Fruit fly (Drosophila melanogaster) whole organism, prepupa: ENCODE measurements around the gene Rrp5.

Experiments used
- CG10631 ChIP-seq: fragments of 200-800 bp; sonication (Bioruptor generic); optimal IDR thresholded peaks from 2 replicates; lab custom pipeline; 2016; ENCODE audit warnings: missing biosample characterization, missing genetic modification characterization
- CG10669 ChIP-seq: fragments of 200-800 bp; sonication (Bioruptor generic); optimal IDR thresholded peaks from 3 replicates; lab custom pipeline; 2018; ENCODE audit warnings: missing biosample characterization, mild to moderate bottlenecking, missing genetic modification characterization, moderate library complexity
- CG11294 ChIP-seq: fragments of 200-800 bp; sonication (Bioruptor generic); IDR thresholded peaks from 2 replicates; pipeline ENCODE4 v1.3.6; 2022; ENCODE audit warnings: missing biosample characterization, missing genetic modification characterization
- CG11762 ChIP-seq: fragments of 200-800 bp; sonication (Bioruptor generic); optimal IDR thresholded peaks from 3 replicates; lab custom pipeline; 2016; ENCODE audit warnings: missing biosample characterization, missing genetic modification characterization; ENCODE audit not compliant: insufficient read depth
- CG1621 ChIP-seq: fragments of 200-800 bp; sonication (Bioruptor generic); optimal IDR thresholded peaks from 3 replicates; lab custom pipeline; 2018; ENCODE audit warnings: missing biosample characterization, mild to moderate bottlenecking, missing genetic modification characterization
- CG32006 ChIP-seq: fragments of 200-800 bp; sonication (Bioruptor generic); optimal IDR thresholded peaks from 3 replicates; lab custom pipeline; 2017; ENCODE audit warnings: missing biosample characterization, mild to moderate bottlenecking, missing genetic modification characterization
- CG34406 ChIP-seq: fragments of 200-800 bp; sonication (Bioruptor generic); optimal IDR thresholded peaks from 3 replicates; lab custom pipeline; 2016; ENCODE audit warnings: missing biosample characterization, missing genetic modification characterization
- CG3919 ChIP-seq: fragments of 200-800 bp; sonication (Bioruptor generic); optimal IDR thresholded peaks from 3 replicates; lab custom pipeline; 2016; ENCODE audit warnings: missing biosample characterization, missing genetic modification characterization
- CG4318 ChIP-seq: fragments of 200-800 bp; sonication (Bioruptor generic); optimal IDR thresholded peaks from 3 replicates; lab custom pipeline; 2017; ENCODE audit warnings: missing biosample characterization, mild to moderate bottlenecking, missing genetic modification characterization
- CG6163 ChIP-seq: fragments of 200-800 bp; sonication (Bioruptor generic); IDR thresholded peaks from 3 replicates; pipeline ENCODE4 v1.3.6; 2022; ENCODE audit warnings: missing biosample characterization, missing genetic modification characterization
- CG6276 ChIP-seq: fragments of 200-800 bp; sonication (Bioruptor generic); optimal IDR thresholded peaks from 2 replicates; lab custom pipeline; 2017; ENCODE audit warnings: missing biosample characterization, mild to moderate bottlenecking, missing genetic modification characterization
- CG6808 ChIP-seq: fragments of 200-800 bp; sonication (Bioruptor generic); optimal IDR thresholded peaks from 3 replicates; lab custom pipeline; 2017; ENCODE audit warnings: missing biosample characterization, missing genetic modification characterization, mild to moderate bottlenecking, moderate library complexity, missing genetic modification reagents
- CG6854 ChIP-seq: fragments of 200-800 bp; sonication (Bioruptor generic); optimal IDR thresholded peaks from 2 replicates; lab custom pipeline; 2017; ENCODE audit warnings: missing biosample characterization, mild to moderate bottlenecking, missing genetic modification characterization
- CG7368 ChIP-seq: fragments of 200-800 bp; sonication (Bioruptor generic); optimal IDR thresholded peaks from 3 replicates; lab custom pipeline; 2016; ENCODE audit warnings: missing biosample characterization, missing genetic modification characterization
- CG8319 ChIP-seq: fragments of 200-800 bp; sonication (Bioruptor generic); optimal IDR thresholded peaks from 3 replicates; lab custom pipeline; 2016; ENCODE audit warnings: missing biosample characterization, missing genetic modification characterization
- CG8632 ChIP-seq: fragments of 200-800 bp; sonication (Bioruptor generic); optimal IDR thresholded peaks from 3 replicates; lab custom pipeline; 2016; ENCODE audit warnings: missing biosample characterization, missing genetic modification characterization
- CG9139 ChIP-seq: fragments of 200-800 bp; sonication (Bioruptor generic); optimal IDR thresholded peaks from 3 replicates; lab custom pipeline; 2017; ENCODE audit warnings: missing biosample characterization, mild to moderate bottlenecking, missing genetic modification characterization
- Eip75B ChIP-seq: fragments of 200-800 bp; sonication (Bioruptor generic); optimal IDR thresholded peaks from 3 replicates; lab custom pipeline; 2016; ENCODE audit warnings: missing biosample characterization, missing genetic modification characterization
- Eip93F ChIP-seq: fragments of 200-800 bp; sonication (Bioruptor generic); optimal IDR thresholded peaks from 2 replicates; lab custom pipeline; 2016; ENCODE audit warnings: missing biosample characterization, mild to moderate bottlenecking, missing genetic modification characterization
- Ets96B ChIP-seq: fragments of 200-800 bp; optimal IDR thresholded peaks from 2 replicates; lab custom pipeline; 2019; ENCODE audit warnings: missing biosample characterization, mild to moderate bottlenecking, missing genetic modification characterization, moderate library complexity
- Gug ChIP-seq: fragments of 200-800 bp; sonication (Bioruptor generic); IDR thresholded peaks from 2 replicates; pipeline ENCODE4 v1.3.6; 2022; ENCODE audit warnings: missing biosample characterization, missing genetic modification characterization
- Hr39 ChIP-seq: fragments of 200-800 bp; sonication (Bioruptor generic); optimal IDR thresholded peaks from 2 replicates; lab custom pipeline; 2016; ENCODE audit warnings: missing biosample characterization, missing genetic modification characterization
- Hr4 ChIP-seq: fragments of 200-800 bp; sonication (Bioruptor generic); optimal IDR thresholded peaks from 3 replicates; lab custom pipeline; 2016; ENCODE audit warnings: missing biosample characterization, missing genetic modification characterization
- Met ChIP-seq: fragments of 200-800 bp; sonication (Bioruptor generic); optimal IDR thresholded peaks from 3 replicates; lab custom pipeline; 2016; ENCODE audit warnings: missing biosample characterization, missing genetic modification characterization
- OdsH ChIP-seq: fragments of 200-800 bp; sonication (Bioruptor generic); optimal IDR thresholded peaks from 3 replicates; lab custom pipeline; 2016; ENCODE audit warnings: missing biosample characterization, missing genetic modification characterization
- Sox102F ChIP-seq: fragments of 200-800 bp; sonication (Bioruptor generic); optimal IDR thresholded peaks from 2 replicates; lab custom pipeline; 2016; ENCODE audit warnings: missing biosample characterization, mild to moderate bottlenecking, missing genetic modification characterization
- Sox14 ChIP-seq: fragments of 200-800 bp; sonication (Bioruptor generic); optimal IDR thresholded peaks from 3 replicates; lab custom pipeline; 2016; ENCODE audit warnings: missing biosample characterization, missing genetic modification characterization
- achi ChIP-seq: fragments of 200-800 bp; sonication (Bioruptor generic); optimal IDR thresholded peaks from 3 replicates; lab custom pipeline; 2016; ENCODE audit warnings: missing biosample characterization, missing genetic modification characterization
- dsx ChIP-seq: fragments of 200-800 bp; optimal IDR thresholded peaks from 3 replicates; lab custom pipeline; 2019; ENCODE audit warnings: missing biosample characterization, mild to moderate bottlenecking, missing genetic modification characterization, moderate library complexity; ENCODE audit not compliant: poor library complexity, severe bottlenecking
- eg ChIP-seq: fragments of 200-800 bp; sonication (Bioruptor generic); IDR thresholded peaks from 3 replicates; pipeline ENCODE4 v1.3.6; 2022; ENCODE audit warnings: missing biosample characterization, missing genetic modification characterization
- esn ChIP-seq: fragments of 200-800 bp; sonication (Bioruptor generic); optimal IDR thresholded peaks from 2 replicates; lab custom pipeline; 2016; ENCODE audit warnings: missing biosample characterization, mild to moderate bottlenecking, missing genetic modification characterization, moderate library complexity
- fkh ChIP-seq: fragments of 200-800 bp; sonication (Bioruptor generic); optimal IDR thresholded peaks from 3 replicates; lab custom pipeline; 2017; ENCODE audit warnings: missing biosample characterization, mild to moderate bottlenecking, missing genetic modification characterization, moderate library complexity
- lz ChIP-seq: fragments of 200-800 bp; sonication (Bioruptor generic); optimal IDR thresholded peaks from 3 replicates; lab custom pipeline; 2016; ENCODE audit warnings: missing biosample characterization, missing genetic modification characterization
- salr ChIP-seq, 2 experiments: fragments of 200-800 bp; sonication (Bioruptor generic); optimal IDR thresholded peaks; 3 replicates each; lab custom pipeline; 2016 to 2018; ENCODE audit warnings: missing biosample characterization in 2 of 2, missing genetic modification characterization in 2 of 2, mild to moderate bottlenecking in 1 of 2
- ss ChIP-seq, 2 experiments: fragments of 200-800 bp; sonication (Bioruptor generic); optimal IDR thresholded peaks; 2 replicates in 1 of 2; 3 replicates in 1 of 2; lab custom pipeline; 2017 to 2018; ENCODE audit warnings: mild to moderate bottlenecking in 2 of 2, missing biosample characterization in 2 of 2, missing genetic modification characterization in 2 of 2, moderate library complexity in 1 of 2

Rrp5 gene

dm6 chr3R:24294784-24295555 is 38.1 kb downstream of the Rrp5 start, which contains the start of gene crb (continued):
- TF ChIP-seq CG32006, result peak; percentile 27
- TF ChIP-seq lz (GFP tag; lab: Kevin White, UChicago), result peak; percentile 67
- no peak for TF ChIP-seq CG8319 (GFP tag; lab: Kevin White, UChicago)
- TF ChIP-seq CG4318, result no peak
- TF ChIP-seq Sox14 (GFP tag; lab: Kevin White, UChicago), result peak; percentile 67
- TF ChIP-seq dsx, result peak; percentile 30
- TF ChIP-seq CG3919, result peak; percentile 52
- TF ChIP-seq Ets96B (tag; lab: Kevin White, UChicago), result peak; percentile 16
- peak; percentile 7 for TF ChIP-seq CG11762 (GFP tag; lab: Kevin White, UChicago)
- peak; percentile 40 for TF ChIP-seq CG1621 (tag; lab: Kevin White, UChicago)
- peak; percentile 35 for TF ChIP-seq Hr39 (GFP tag; lab: Kevin White, UChicago)
- peak; percentile 33 for TF ChIP-seq CG34406 (GFP tag; lab: Kevin White, UChicago)
- peak; percentile 50; the same call in 1 of the 3 replicates for TF ChIP-seq eg (GFP tag; lab: Robert Waterston, UW)
- TF ChIP-seq CG10669 (GFP tag; lab: Kevin White, UChicago), result no peak
- peak; percentile 27 for TF ChIP-seq achi (GFP tag; lab: Kevin White, UChicago)
- peak; percentile 55 for TF ChIP-seq Met
- TF ChIP-seq Eip93F (GFP tag; lab: Kevin White, UChicago), result no peak
- peak; percentile 71 for TF ChIP-seq Sox102F (GFP tag; lab: Kevin White, UChicago)
- peak; percentile 50 for TF ChIP-seq Hr4 (GFP tag; lab: Kevin White, UChicago)
- peak; percentile 12 for TF ChIP-seq OdsH (GFP tag; lab: Kevin White, UChicago)
- TF ChIP-seq CG9139 (GFP tag; lab: Kevin White, UChicago), result peak; percentile 38

dm6 chr3R:24294299-24294698 is 38.8 kb downstream of the Rrp5 start, which contains the start of gene CG5715:
Gene CG5715 (minus strand): TSS chr3R:24294399.
- TF ChIP-seq eg (GFP tag; lab: Robert Waterston, UW) (no peak), ss (GFP tag; optimal IDR thresholded peaks at IDR 0.05; lab: Kevin White, UChicago) (no peak), CG7368 (no peak), CG6163 (GFP tag; lab: Robert Waterston, UW) (no peak), CG6276 (GFP tag; lab: Kevin White, UChicago) (no peak), CG11762 (GFP tag; lab: Kevin White, UChicago) (no peak), Eip75B (GFP tag; lab: Kevin White, UChicago) (no peak), Ets96B (tag; lab: Kevin White, UChicago) (no peak), CG11294 (GFP tag; lab: Robert Waterston, UW) (no peak), CG8632 (GFP tag; lab: Kevin White, UChicago) (no peak), dsx (no peak), esn (GFP tag; lab: Kevin White, UChicago) (no peak), CG6808 (no peak), Gug (no peak), CG4318 (no peak)
- TF ChIP-seq, all 60 proteins: peak for 0

dm6 chr3R:24293171-24293570 is 39.9 kb downstream of the Rrp5 start:
- TF ChIP-seq fkh (peak; percentile 50), CG6854 (no peak), salr (GFP tag; optimal IDR thresholded peaks at IDR 0.05; lab: Kevin White, UChicago) (no peak), CG10631 (GFP tag; lab: Kevin White, UChicago) (no peak)
